Worm (Caenorhabditis elegans): ENCODE results near the gene C54E10.10.

Gene C54E10.10

DNA sequence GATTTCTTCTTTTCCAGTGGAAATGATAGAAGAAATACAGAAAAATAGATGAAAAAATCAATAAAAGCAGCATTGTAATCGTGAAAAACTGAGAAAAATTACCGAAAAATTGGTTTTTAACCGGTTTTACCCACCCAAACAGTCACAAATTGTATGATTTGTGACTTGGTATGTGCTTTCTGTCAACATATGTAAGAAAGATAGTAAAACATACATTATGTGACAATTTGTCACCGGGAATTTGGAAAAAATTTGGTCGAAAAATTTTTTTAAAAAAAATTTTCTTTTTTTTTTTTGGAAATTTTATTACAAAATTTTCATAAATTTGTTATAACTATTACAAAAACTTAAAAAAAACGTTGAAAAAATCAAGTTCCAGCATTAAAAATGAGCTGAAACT, 34.0 kb upstream of the C54E10.10 start, which contains the start of gene cyp-33D3:
Gene cyp-33D3 (minus strand): TSS at position 101 of the 400 bp plus-strand sequence.
- no peak for TF ChIP-seq nhr-77 (tag; optimal IDR thresholded peaks at IDR 0.05)
- TF ChIP-seq ceh-44 (GFP tag; IDR thresholded peaks at IDR 0.05), result no peak
- no peak for TF ChIP-seq lsy-2 (tag; optimal IDR thresholded peaks at IDR 0.05)
- no peak for TF ChIP-seq gei-8 (GFP tag; optimal IDR thresholded peaks at IDR 0.05)
- no peak for TF ChIP-seq hlh-11 (tag; optimal IDR thresholded peaks at IDR 0.05)
- TF ChIP-seq pha-4 (GFP tag; IDR thresholded peaks at IDR 0.05), result no peak
- no peak for TF ChIP-seq pha-4 (tag; optimal IDR thresholded peaks at IDR 0.05)
- no peak for TF ChIP-seq egl-27 (tag; optimal IDR thresholded peaks at IDR 0.05)
- TF ChIP-seq lin-38 (GFP tag; IDR thresholded peaks at IDR 0.05), result no peak
- TF ChIP-seq Y5F2A.4 (GFP tag; optimal IDR thresholded peaks at IDR 0.05), result no peak
- TF ChIP-seq tra-1 (GFP tag; IDR thresholded peaks at IDR 0.05), result no peak
- TF ChIP-seq ceh-62 (tag; optimal IDR thresholded peaks at IDR 0.05), result no peak
- no peak for TF ChIP-seq arid-1 (GFP tag; conservative IDR thresholded peaks at IDR 0.05)
- no peak for TF ChIP-seq skn-1 (tag; optimal IDR thresholded peaks at IDR 0.05)
- TF ChIP-seq lir-3 (tag; optimal IDR thresholded peaks at IDR 0.05), result no peak

DNA sequence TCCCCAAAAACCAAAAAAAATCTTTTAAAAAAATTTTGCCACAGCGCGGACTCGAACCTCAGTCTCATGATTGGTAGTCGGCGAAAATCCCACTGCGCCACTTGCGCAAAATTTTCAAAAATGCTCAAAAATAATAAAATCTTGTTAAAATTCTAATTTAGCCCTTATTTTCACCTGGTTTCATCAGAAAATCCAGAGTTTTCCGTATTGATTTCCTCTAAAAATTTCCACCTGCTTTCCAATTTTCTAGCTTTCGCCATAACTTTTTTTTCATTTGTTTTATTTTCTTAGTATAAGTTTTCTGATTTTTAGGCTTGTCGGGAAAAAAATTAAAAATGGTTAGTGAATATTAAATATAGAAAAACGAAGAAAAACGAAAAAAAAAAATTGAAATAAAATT, 24.2 kb upstream of the C54E10.10 start:
- TF ChIP-seq mes-2 (tag; optimal IDR thresholded peaks at IDR 0.05; ENCODE audit: poor library complexity, severe bottlenecking), result no peak
- TF ChIP-seq Y5F2A.4 (GFP tag; optimal IDR thresholded peaks at IDR 0.05), result no peak

DNA sequence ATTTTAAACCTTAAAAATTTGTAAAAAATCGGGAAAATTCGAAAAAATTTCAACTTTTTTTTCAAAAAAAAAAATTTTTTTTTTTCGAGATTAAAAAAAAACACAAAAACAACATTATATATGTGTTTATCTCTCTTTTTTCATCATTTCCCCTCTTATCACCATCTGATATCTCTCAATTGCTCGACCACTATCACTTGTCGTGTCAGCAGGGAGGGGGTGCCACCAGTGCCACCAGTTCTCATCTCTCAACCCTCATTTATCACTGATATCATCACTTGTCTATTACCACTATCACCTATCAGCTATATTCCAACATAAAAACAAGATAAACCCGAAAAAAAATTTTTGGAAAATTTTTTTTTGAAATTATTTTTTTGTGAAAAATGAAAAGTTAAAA, 23.3 kb upstream of the C54E10.10 start:
- TF ChIP-seq daf-12 (tag; optimal IDR thresholded peaks at IDR 0.05) (no peak), arid-1 (GFP tag; conservative IDR thresholded peaks at IDR 0.05) (no peak), lin-1 (GFP tag; IDR thresholded peaks at IDR 0.05) (0 out of 2 replicates have a peak, but pooled peaks have one; percentile 22), tra-1 (GFP tag; IDR thresholded peaks at IDR 0.05) (no peak), nhr-48 (tag; optimal IDR thresholded peaks at IDR 0.05) (peak; percentile 32), egl-27 (tag; optimal IDR thresholded peaks at IDR 0.05) (no peak), dmd-6 (GFP tag; IDR thresholded peaks at IDR 0.05) (peak; percentile 42), daf-16 (GFP tag; optimal IDR thresholded peaks at IDR 0.05) (peak in 1 of 2 experiments; percentile 29), daf-16 (tag; optimal IDR thresholded peaks at IDR 0.05) (peak; percentile 89), nhr-102 (tag; optimal IDR thresholded peaks at IDR 0.05) (peak; percentile 38), hlh-30 (tag; optimal IDR thresholded peaks at IDR 0.05; ENCODE audit: insufficient read depth) (peak; percentile 44), php-3 (GFP tag; IDR thresholded peaks at IDR 0.05) (peak; percentile 62), ZK546.5 (tag; optimal IDR thresholded peaks at IDR 0.05) (no peak), gei-8 (GFP tag; optimal IDR thresholded peaks at IDR 0.05) (no peak), ceh-82 (tag; optimal IDR thresholded peaks at IDR 0.05) (no peak), pqm-1 (tag; optimal IDR thresholded peaks at IDR 0.05) (peak; percentile 67), F49E8.2 (tag; optimal IDR thresholded peaks at IDR 0.05; ENCODE audit: borderline replicate concordance) (no peak), skn-1 (tag; optimal IDR thresholded peaks at IDR 0.05) (no peak), unc-62 (GFP tag; optimal IDR thresholded peaks at IDR 0.05 in 1 of 2) (peak in 1 of 2 experiments; percentile 43), unc-62 (tag; optimal IDR thresholded peaks at IDR 0.05) (no peak), mdt-29 (GFP tag; IDR thresholded peaks at IDR 0.05) (no peak), dve-1 (tag; optimal IDR thresholded peaks at IDR 0.05; ENCODE audit: insufficient read depth) (peak; percentile 68), Y5F2A.4 (GFP tag; optimal IDR thresholded peaks at IDR 0.05) (no peak), madf-9 (GFP tag; conservative IDR thresholded peaks at IDR 0.05) (no peak), mxl-2 (GFP tag; conservative IDR thresholded peaks at IDR 0.05) (no peak), T20F7.1 (GFP tag; optimal IDR thresholded peaks at IDR 0.05) (no peak), nhr-111 (GFP tag; optimal IDR thresholded peaks at IDR 0.05) (no peak), zfp-2 (tag; optimal IDR thresholded peaks at IDR 0.05) (no peak), lsy-2 (tag; optimal IDR thresholded peaks at IDR 0.05) (peak in 1 of 2 experiments; percentile 34), nhr-28 (tag; optimal IDR thresholded peaks at IDR 0.05) (peak; percentile 30), fkh-10 (GFP tag; optimal IDR thresholded peaks at IDR 0.05) (no peak), hlh-11 (tag; optimal IDR thresholded peaks at IDR 0.05) (peak; percentile 75), ctbp-1 (GFP tag; IDR thresholded peaks at IDR 0.05) (no peak)

Measured in whole organism, L4 larva.